Worm (Caenorhabditis elegans) whole organism, L2 larva: ENCODE data around the gene T27A10.5.

ENCODE experiments used
- C34F6.9 ChIP-seq: fragments of 150-350 bp; optimal IDR thresholded peaks from 2 replicates; lab custom pipeline; 2014; ENCODE audit warnings: missing biosample characterization, missing genetic modification characterization
- F13H6.1 ChIP-seq: sonication (generic microtip); optimal IDR thresholded peaks from 2 replicates; lab custom pipeline; 2016; ENCODE audit warnings: missing genetic modification characterization, missing compliant biosample characterization
- R02D3.7 ChIP-seq: fragments of 150-350 bp; optimal IDR thresholded peaks from 2 replicates; lab custom pipeline; 2014; ENCODE audit warnings: missing biosample characterization, missing genetic modification characterization
- ZK546.5 ChIP-seq: sonication (generic microtip); optimal IDR thresholded peaks from 2 replicates; lab custom pipeline; 2017; ENCODE audit warnings: missing biosample characterization, missing genetic modification characterization
- alr-1 ChIP-seq: fragments of 150-350 bp; optimal IDR thresholded peaks from 2 replicates; lab custom pipeline; 2014; ENCODE audit warnings: missing biosample characterization, missing genetic modification characterization
- aly-2 ChIP-seq: fragments of 150-350 bp; optimal IDR thresholded peaks from 2 replicates; lab custom pipeline; 2014; ENCODE audit warnings: missing biosample characterization, missing genetic modification characterization
- ama-1 ChIP-seq: fragments of 150-350 bp; optimal IDR thresholded peaks from 2 replicates; lab custom pipeline; 2018; ENCODE audit warnings: inconsistent platforms
- blmp-1 ChIP-seq: sonication (generic microtip); optimal IDR thresholded peaks from 2 replicates; lab custom pipeline; 2017; ENCODE audit warnings: missing genetic modification characterization, mild to moderate bottlenecking, missing compliant biosample characterization, antibody characterized with exemption, moderate library complexity; ENCODE audit not compliant: insufficient read depth
- ceh-16 ChIP-seq: fragments of 150-350 bp; optimal IDR thresholded peaks from 2 replicates; lab custom pipeline; 2014; ENCODE audit warnings: missing biosample characterization, missing genetic modification characterization
- ceh-82 ChIP-seq: fragments of 150-350 bp; optimal IDR thresholded peaks from 2 replicates; lab custom pipeline; 2014; ENCODE audit warnings: missing biosample characterization, missing genetic modification characterization
- crh-2 ChIP-seq: sonication (generic microtip); optimal IDR thresholded peaks from 2 replicates; lab custom pipeline; 2017; ENCODE audit warnings: missing biosample characterization, missing genetic modification characterization
- egl-27 ChIP-seq: sonication (generic microtip); optimal IDR thresholded peaks from 3 replicates; lab custom pipeline; 2017; ENCODE audit warnings: missing biosample characterization, missing genetic modification reagents, missing genetic modification characterization
- elt-1 ChIP-seq: fragments of 150-350 bp; optimal IDR thresholded peaks from 2 replicates; lab custom pipeline; 2014; ENCODE audit warnings: missing biosample characterization, missing genetic modification characterization
- elt-3 ChIP-seq: sonication (generic microtip); optimal IDR thresholded peaks from 2 replicates; lab custom pipeline; 2017; ENCODE audit warnings: missing biosample characterization, missing genetic modification characterization
- fos-1 ChIP-seq: fragments of 150-350 bp; optimal IDR thresholded peaks from 2 replicates; lab custom pipeline; 2014; ENCODE audit warnings: missing biosample characterization, missing genetic modification characterization
- gmeb-1 ChIP-seq: fragments of 150-350 bp; optimal IDR thresholded peaks from 2 replicates; lab custom pipeline; 2014; ENCODE audit warnings: missing biosample characterization, missing genetic modification characterization
- lin-11 ChIP-seq: fragments of 150-350 bp; sonication (generic microtip); optimal IDR thresholded peaks from 2 replicates; lab custom pipeline; 2014; ENCODE audit warnings: missing biosample characterization, missing genetic modification characterization, inconsistent platforms, mixed read lengths
- lin-13 ChIP-seq: fragments of 150-350 bp; optimal IDR thresholded peaks from 2 replicates; lab custom pipeline; 2014; ENCODE audit warnings: missing biosample characterization, missing genetic modification reagents, missing genetic modification characterization
- lin-39 ChIP-seq: fragments of 150-350 bp; optimal IDR thresholded peaks from 2 replicates; lab custom pipeline; 2014; ENCODE audit warnings: missing biosample characterization, missing genetic modification reagents, missing genetic modification characterization
- lsy-2 ChIP-seq, 2 experiments: fragments of 150-350 bp in 1 of 2; sonication (generic microtip) in 1 of 2; optimal IDR thresholded peaks; 2 replicates each; lab custom pipeline; 2014 to 2017; ENCODE audit warnings: missing biosample characterization in 2 of 2, missing genetic modification characterization in 2 of 2
- mab-5 ChIP-seq: fragments of 150-350 bp; optimal IDR thresholded peaks from 2 replicates; lab custom pipeline; 2014; ENCODE audit warnings: missing biosample characterization, missing genetic modification characterization
- mbf-1 ChIP-seq: sonication (generic microtip); optimal IDR thresholded peaks from 2 replicates; lab custom pipeline; 2017; ENCODE audit warnings: missing biosample characterization, missing genetic modification characterization
- mdl-1 ChIP-seq, 2 experiments: fragments of 150-350 bp in 1 of 2; sonication (generic microtip) in 1 of 2; optimal IDR thresholded peaks; 2 replicates each; lab custom pipeline; 2017; ENCODE audit warnings: missing biosample characterization in 2 of 2, missing genetic modification characterization in 2 of 2
- nhr-10 ChIP-seq: sonication (generic microtip); optimal IDR thresholded peaks from 2 replicates; lab custom pipeline; 2017; ENCODE audit warnings: missing biosample characterization, missing genetic modification characterization
- nhr-11 ChIP-seq: fragments of 150-350 bp; optimal IDR thresholded peaks from 2 replicates; lab custom pipeline; 2014; ENCODE audit warnings: missing biosample characterization, missing genetic modification characterization
- nhr-12 ChIP-seq: fragments of 150-350 bp; optimal IDR thresholded peaks from 2 replicates; lab custom pipeline; 2014; ENCODE audit warnings: missing biosample characterization, missing genetic modification characterization
- nhr-129 ChIP-seq: fragments of 150-350 bp; optimal IDR thresholded peaks from 2 replicates; lab custom pipeline; 2014; ENCODE audit warnings: missing biosample characterization, missing genetic modification characterization
- nhr-21 ChIP-seq: fragments of 150-350 bp; optimal IDR thresholded peaks from 2 replicates; lab custom pipeline; 2014; ENCODE audit warnings: missing biosample characterization, missing genetic modification characterization
- nhr-23 ChIP-seq: fragments of 150-350 bp; optimal IDR thresholded peaks from 2 replicates; lab custom pipeline; 2014; ENCODE audit warnings: missing biosample characterization, missing genetic modification reagents, missing genetic modification characterization
- nhr-237 ChIP-seq: fragments of 150-350 bp; optimal IDR thresholded peaks from 2 replicates; lab custom pipeline; 2014; ENCODE audit warnings: missing biosample characterization, missing genetic modification characterization
- nhr-25 ChIP-seq: fragments of 150-350 bp; sonication (generic microtip); optimal IDR thresholded peaks from 3 replicates; lab custom pipeline; 2014; ENCODE audit warnings: missing biosample characterization, missing genetic modification characterization
- nhr-6 ChIP-seq: fragments of 150-350 bp; optimal IDR thresholded peaks from 2 replicates; lab custom pipeline; 2014; ENCODE audit warnings: missing biosample characterization, missing genetic modification characterization
- nhr-77 ChIP-seq: fragments of 150-350 bp; optimal IDR thresholded peaks from 2 replicates; lab custom pipeline; 2014; ENCODE audit warnings: missing biosample characterization, missing genetic modification characterization
- sem-4 ChIP-seq: fragments of 150-350 bp; optimal IDR thresholded peaks from 2 replicates; lab custom pipeline; 2014; ENCODE audit warnings: missing biosample characterization, missing genetic modification reagents, missing genetic modification characterization
- skn-1 ChIP-seq: sonication (generic microtip); optimal IDR thresholded peaks from 2 replicates; lab custom pipeline; 2017; ENCODE audit warnings: missing biosample characterization, missing genetic modification characterization
- sma-3 ChIP-seq: sonication (generic microtip); optimal IDR thresholded peaks from 2 replicates; lab custom pipeline; 2016; ENCODE audit warnings: missing genetic modification reagents, missing genetic modification characterization, missing compliant biosample characterization
- sma-9 ChIP-seq, 2 experiments: fragments of 150-350 bp in 1 of 2; sonication (generic microtip) in 1 of 2; optimal IDR thresholded peaks; 2 replicates each; lab custom pipeline; 2014 to 2016; ENCODE audit warnings: missing genetic modification characterization in 2 of 2, mild to moderate bottlenecking in 1 of 2, missing biosample characterization in 1 of 2, missing compliant biosample characterization in 1 of 2, missing genetic modification reagents in 1 of 2, moderate library complexity in 1 of 2
- snpc-4 ChIP-seq: fragments of 150-350 bp; optimal IDR thresholded peaks from 2 replicates; lab custom pipeline; 2014; ENCODE audit warnings: missing biosample characterization, missing genetic modification characterization
- unc-39 ChIP-seq: fragments of 150-350 bp; optimal IDR thresholded peaks from 2 replicates; lab custom pipeline; 2014; ENCODE audit warnings: missing biosample characterization, missing genetic modification characterization
- unc-55 ChIP-seq: fragments of 150-350 bp; sonication (generic microtip); optimal IDR thresholded peaks from 3 replicates; lab custom pipeline; 2014; ENCODE audit warnings: missing biosample characterization, missing genetic modification reagents, missing genetic modification characterization
- zag-1 ChIP-seq: fragments of 150-350 bp; optimal IDR thresholded peaks from 2 replicates; lab custom pipeline; 2014; ENCODE audit warnings: missing biosample characterization, missing genetic modification characterization
- ztf-1 ChIP-seq: fragments of 200-800 bp; sonication (Bioruptor generic); conservative IDR thresholded peaks from 2 replicates; pipeline ENCODE4 v1.3.6; 2022; ENCODE audit warnings: missing genetic modification characterization, missing compliant biosample characterization
- ztf-11 ChIP-seq: sonication (generic microtip); optimal IDR thresholded peaks from 2 replicates; lab custom pipeline; 2017; ENCODE audit warnings: missing biosample characterization, missing genetic modification characterization
- ztf-4 ChIP-seq: fragments of 150-350 bp; optimal IDR thresholded peaks from 2 replicates; lab custom pipeline; 2014; ENCODE audit warnings: missing biosample characterization, missing genetic modification characterization

T27A10.5 gene

ce11 chrX:3534218-3534617, 39.2 kb downstream of the T27A10.5 start:
- TF ChIP-seq blmp-1 (tag; lab: Kevin White, UChicago) (no peak), nhr-6 (no peak), ZK546.5 (no peak), nhr-10 (no peak), lin-13 (GFP tag; lab: Kevin White, UChicago) (no peak), nhr-77 (tag; lab: Kevin White, UChicago) (no peak), nhr-21 (no peak), ztf-11 (tag; lab: Kevin White, UChicago) (no peak), mab-5 (no peak), nhr-129 (tag; lab: Kevin White, UChicago) (peak; percentile 63), fos-1 (tag; lab: Kevin White, UChicago) (peak; percentile 78), sma-9 (GFP tag; optimal IDR thresholded peaks at IDR 0.05; lab: Kevin White, UChicago) (peak; percentile 51), sma-9 (tag; optimal IDR thresholded peaks at IDR 0.05; lab: Kevin White, UChicago) (no peak), F13H6.1 (tag; lab: Kevin White, UChicago) (peak; percentile 66), C34F6.9 (no peak), skn-1 (tag; lab: Kevin White, UChicago) (no peak), snpc-4 (tag; lab: Kevin White, UChicago) (no peak), unc-39 (tag; lab: Kevin White, UChicago) (no peak), nhr-23 (no peak), lsy-2 (tag; optimal IDR thresholded peaks at IDR 0.05; lab: Kevin White, UChicago) (peak in 1 of 2 experiments; percentile 26), alr-1 (tag; lab: Kevin White, UChicago) (no peak), ztf-4 (tag; lab: Kevin White, UChicago) (no peak), R02D3.7 (no peak), elt-1 (no peak), nhr-11 (no peak), lin-11 (tag; lab: Kevin White, UChicago) (no peak), egl-27 (no peak), gmeb-1 (tag; lab: Kevin White, UChicago) (peak; percentile 8), crh-2 (tag; lab: Kevin White, UChicago) (peak; percentile 84), zag-1 (tag; lab: Kevin White, UChicago) (no peak), sma-3 (peak; percentile 35), mbf-1 (tag; lab: Kevin White, UChicago) (no peak), aly-2 (tag; lab: Kevin White, UChicago) (no peak), nhr-12 (tag; lab: Kevin White, UChicago) (no peak), ceh-82 (no peak), ztf-1 (GFP tag; lab: Robert Waterston, UW) (no peak), elt-3 (tag; lab: Kevin White, UChicago) (no peak)

- no peak for TF ChIP-seq mdl-1 (tag; optimal IDR thresholded peaks at IDR 0.05; lab: Kevin White, UChicago)
- TF ChIP-seq snpc-4 (tag; lab: Kevin White, UChicago): no peak
- TF ChIP-seq sem-4: no peak
- no peak for TF ChIP-seq sma-3
- TF ChIP-seq egl-27: no peak
- no peak for TF ChIP-seq nhr-77 (tag; lab: Kevin White, UChicago)
- no peak for TF ChIP-seq nhr-237 (tag; lab: Kevin White, UChicago)
- no peak for TF ChIP-seq ceh-82
- TF ChIP-seq gmeb-1 (tag; lab: Kevin White, UChicago): no peak
- no peak for TF ChIP-seq F13H6.1 (tag; lab: Kevin White, UChicago)
- TF ChIP-seq lin-11 (tag; lab: Kevin White, UChicago): no peak
- TF ChIP-seq nhr-23: no peak
- TF ChIP-seq alr-1 (tag; lab: Kevin White, UChicago): no peak
- no peak for TF ChIP-seq nhr-129 (tag; lab: Kevin White, UChicago)
- no peak for TF ChIP-seq unc-55 (GFP tag; lab: Kevin White, UChicago)
These were observed 40.5 kb downstream of the T27A10.5 start, which contains the start of gene F56B6.6 for ce11 chrX:3532919-3533318. TSS of gene F56B6.6 (minus strand) at chrX:3533019.

ce11 chrX:3526712-3527111, 46.7 kb downstream of the T27A10.5 start:
- TF ChIP-seq nhr-6 (no peak), mdl-1 (tag; optimal IDR thresholded peaks at IDR 0.05; lab: Kevin White, UChicago) (no peak), ceh-16 (tag; lab: Kevin White, UChicago) (no peak), aly-2 (tag; lab: Kevin White, UChicago) (no peak), lin-39 (tag; lab: Kevin White, UChicago) (no peak), unc-39 (tag; lab: Kevin White, UChicago) (no peak), lin-11 (tag; lab: Kevin White, UChicago) (no peak), sma-3 (no peak), ama-1 (no peak), unc-55 (GFP tag; lab: Kevin White, UChicago) (no peak), F13H6.1 (tag; lab: Kevin White, UChicago) (no peak), nhr-77 (tag; lab: Kevin White, UChicago) (no peak), fos-1 (tag; lab: Kevin White, UChicago) (no peak), ceh-82 (no peak), sma-9 (GFP tag; optimal IDR thresholded peaks at IDR 0.05; lab: Kevin White, UChicago) (no peak), sma-9 (tag; optimal IDR thresholded peaks at IDR 0.05; lab: Kevin White, UChicago) (no peak), nhr-25 (tag; lab: Kevin White, UChicago) (no peak)
